Fruit fly (Drosophila melanogaster) whole organism, embryonic: Measurements from ENCODE around the gene CG11550.

Experiments used
- Adf1 ChIP-seq: fragments of 200-800 bp; sonication (Bioruptor generic); IDR thresholded peaks from 2 replicates; pipeline ENCODE4 v1.3.6; 2022; ENCODE audit warnings: missing biosample characterization, missing genetic modification characterization
- Atf3 ChIP-seq: fragments of 200-800 bp; sonication (Bioruptor generic); optimal IDR thresholded peaks from 3 replicates; lab custom pipeline; 2016; ENCODE audit warnings: missing biosample characterization, missing genetic modification characterization
- CG10366 ChIP-seq: fragments of 200-800 bp; sonication (Bioruptor generic); IDR thresholded peaks from 2 replicates; pipeline ENCODE4 v1.3.6; 2022; ENCODE audit warnings: missing biosample characterization, missing genetic modification characterization
- CG10431 ChIP-seq: fragments of 200-800 bp; sonication (Bioruptor generic); optimal IDR thresholded peaks from 3 replicates; lab custom pipeline; 2018; ENCODE audit warnings: missing biosample characterization, mild to moderate bottlenecking, missing genetic modification characterization
- CG10462 ChIP-seq: fragments of 200-800 bp; sonication (Bioruptor generic); optimal IDR thresholded peaks from 2 replicates; lab custom pipeline; 2016; ENCODE audit warnings: missing biosample characterization, missing genetic modification characterization
- CG10959 ChIP-seq: fragments of 200-800 bp; sonication (Bioruptor generic); IDR thresholded peaks from 2 replicates; pipeline ENCODE4 v1.3.6; 2022; ENCODE audit warnings: missing biosample characterization, missing genetic modification characterization
- CG14441 ChIP-seq: fragments of 200-800 bp; sonication (Bioruptor generic); IDR thresholded peaks from 2 replicates; pipeline ENCODE4 v1.3.6; 2022; ENCODE audit warnings: missing biosample characterization, missing genetic modification characterization
- CG15269 ChIP-seq: fragments of 200-800 bp; sonication (Bioruptor generic); optimal IDR thresholded peaks from 2 replicates; lab custom pipeline; 2018; ENCODE audit warnings: missing biosample characterization, mild to moderate bottlenecking, missing genetic modification characterization, moderate library complexity
- CG15514 ChIP-seq: fragments of 200-800 bp; sonication (Bioruptor generic); optimal IDR thresholded peaks from 3 replicates; lab custom pipeline; 2017; ENCODE audit warnings: missing biosample characterization, missing genetic modification characterization, mild to moderate bottlenecking, moderate library complexity, missing genetic modification reagents
- CG17328 ChIP-seq: fragments of 200-800 bp; sonication (Bioruptor generic); IDR thresholded peaks from 2 replicates; pipeline ENCODE4 v1.3.6; 2022; ENCODE audit warnings: missing biosample characterization, missing genetic modification characterization
- CG17385 ChIP-seq: fragments of 200-800 bp; sonication (Bioruptor generic); optimal IDR thresholded peaks from 3 replicates; lab custom pipeline; 2018; ENCODE audit warnings: missing biosample characterization, mild to moderate bottlenecking, missing genetic modification characterization
- CG34224 ChIP-seq: fragments of 200-800 bp; sonication (Bioruptor generic); IDR thresholded peaks from 3 replicates; pipeline ENCODE4 v1.3.6; 2022; ENCODE audit warnings: missing biosample characterization, missing genetic modification characterization; ENCODE audit not compliant: partially characterized antibody
- CG34422 ChIP-seq: fragments of 200-800 bp; sonication (Bioruptor generic); IDR thresholded peaks from 3 replicates; pipeline ENCODE4 v1.3.6; 2022; ENCODE audit warnings: missing biosample characterization, missing genetic modification characterization
- CG3726 ChIP-seq: fragments of 200-800 bp; sonication (Bioruptor generic); IDR thresholded peaks from 3 replicates; pipeline ENCODE4, ENCODE4 v1.3.6; 2022; ENCODE audit warnings: missing biosample characterization, missing genetic modification characterization
- CG42726 ChIP-seq: fragments of 200-800 bp; sonication (Bioruptor generic); IDR thresholded peaks from 2 replicates; pipeline ENCODE4 v1.3.6; 2022; ENCODE audit warnings: missing biosample characterization, missing genetic modification characterization; ENCODE audit not compliant: partially characterized antibody
- CG43689 ChIP-seq: fragments of 200-800 bp; sonication (Bioruptor generic); IDR thresholded peaks from 2 replicates; pipeline ENCODE4 v1.3.6; 2022; ENCODE audit warnings: missing biosample characterization, missing genetic modification characterization
- CG5953 ChIP-seq: fragments of 200-800 bp; sonication (Bioruptor generic); IDR thresholded peaks from 2 replicates; pipeline ENCODE4 v1.3.6; 2022; ENCODE audit warnings: missing biosample characterization, missing genetic modification characterization
- CG6654 ChIP-seq: fragments of 200-800 bp; sonication (Bioruptor generic); optimal IDR thresholded peaks from 2 replicates; lab custom pipeline; 2017; ENCODE audit warnings: missing biosample characterization, mild to moderate bottlenecking, missing genetic modification characterization
- CG8290 ChIP-seq, 3 experiments: fragments of 200-800 bp; sonication (Bioruptor generic); optimal IDR thresholded peaks; 2 replicates each; lab custom pipeline; 2016 to 2019; ENCODE audit warnings: missing biosample characterization in 3 of 3, missing genetic modification characterization in 3 of 3, mild to moderate bottlenecking in 2 of 3, moderate library complexity in 1 of 3
- CG8944 ChIP-seq: fragments of 200-800 bp; sonication (Bioruptor generic); optimal IDR thresholded peaks from 3 replicates; lab custom pipeline; 2016; ENCODE audit warnings: missing biosample characterization, missing genetic modification characterization
- CG9215 ChIP-seq: fragments of 200-800 bp; sonication (Bioruptor generic); IDR thresholded peaks from 2 replicates; pipeline ENCODE4 v1.3.6; 2022; ENCODE audit warnings: missing biosample characterization, missing genetic modification characterization
- CG9932 ChIP-seq: fragments of 200-800 bp; sonication (Bioruptor generic); IDR thresholded peaks from 2 replicates; pipeline ENCODE4 v1.3.6; 2022; ENCODE audit warnings: missing biosample characterization, missing genetic modification characterization
- Dbx ChIP-seq: fragments of 200-800 bp; sonication (Bioruptor generic); IDR thresholded peaks from 3 replicates; pipeline ENCODE4 v1.3.6; 2022; ENCODE audit warnings: missing biosample characterization, missing genetic modification characterization
- Gug ChIP-seq: fragments of 200-800 bp; sonication (Bioruptor generic); IDR thresholded peaks from 4 replicates; pipeline ENCODE4 v1.3.6; 2022; ENCODE audit warnings: missing biosample characterization, missing genetic modification characterization
- Hey ChIP-seq: fragments of 200-800 bp; sonication (Bioruptor generic); optimal IDR thresholded peaks from 3 replicates; lab custom pipeline; 2018; ENCODE audit warnings: missing biosample characterization, mild to moderate bottlenecking, missing genetic modification characterization
- Hsf ChIP-seq: fragments of 200-800 bp; sonication (Bioruptor generic); optimal IDR thresholded peaks from 3 replicates; lab custom pipeline; 2016; ENCODE audit warnings: missing biosample characterization, missing genetic modification characterization
- NC2β ChIP-seq: fragments of 200-800 bp; sonication (Bioruptor generic); optimal IDR thresholded peaks from 2 replicates; lab custom pipeline; 2016; ENCODE audit warnings: missing biosample characterization, missing genetic modification characterization
- PHDP ChIP-seq: fragments of 200-800 bp; sonication (Bioruptor generic); optimal IDR thresholded peaks from 3 replicates; lab custom pipeline; 2018; ENCODE audit warnings: missing biosample characterization, mild to moderate bottlenecking, missing genetic modification characterization, moderate library complexity
- Scr ChIP-seq: fragments of 200-800 bp; sonication (Bioruptor generic); IDR thresholded peaks from 2 replicates; pipeline ENCODE4 v1.3.6; 2022; ENCODE audit warnings: missing biosample characterization, missing genetic modification characterization; ENCODE audit not compliant: partially characterized antibody
- Side ChIP-seq: fragments of 200-800 bp; sonication (Bioruptor generic); optimal IDR thresholded peaks from 2 replicates; lab custom pipeline; 2016; ENCODE audit warnings: missing biosample characterization, missing genetic modification characterization
- Sox102F ChIP-seq: fragments of 200-800 bp; sonication (Bioruptor generic); optimal IDR thresholded peaks from 2 replicates; lab custom pipeline; 2018; ENCODE audit warnings: missing biosample characterization, mild to moderate bottlenecking, missing genetic modification characterization, moderate library complexity
- ab ChIP-seq: fragments of 200-800 bp; sonication (Bioruptor generic); optimal IDR thresholded peaks from 2 replicates; lab custom pipeline; 2016; ENCODE audit warnings: missing biosample characterization, missing genetic modification characterization
- amos ChIP-seq: fragments of 200-800 bp; sonication (Bioruptor generic); IDR thresholded peaks from 2 replicates; pipeline ENCODE4 v1.3.6; 2022; ENCODE audit warnings: missing biosample characterization, missing genetic modification characterization; ENCODE audit not compliant: partially characterized antibody
- ara ChIP-seq: fragments of 200-800 bp; sonication (Bioruptor generic); IDR thresholded peaks from 2 replicates; pipeline ENCODE4 v1.3.6; 2022; ENCODE audit warnings: missing biosample characterization, missing genetic modification characterization
- br ChIP-seq: fragments of >200 bp; optimal IDR thresholded peaks from 2 replicates; lab custom pipeline; 2017
- exex ChIP-seq: fragments of 200-800 bp; sonication (Bioruptor generic); optimal IDR thresholded peaks from 4 replicates; lab custom pipeline; 2018; ENCODE audit warnings: missing biosample characterization, mild to moderate bottlenecking, missing genetic modification characterization, moderate library complexity
- fd96Cb ChIP-seq: fragments of 200-800 bp; sonication (Bioruptor generic); optimal IDR thresholded peaks from 2 replicates; lab custom pipeline; 2018; ENCODE audit warnings: missing biosample characterization, mild to moderate bottlenecking, missing genetic modification characterization, moderate library complexity
- gcm2 ChIP-seq: fragments of 200-800 bp; sonication (Bioruptor generic); optimal IDR thresholded peaks from 2 replicates; lab custom pipeline; 2016; ENCODE audit warnings: missing biosample characterization, missing genetic modification characterization
- gfzf ChIP-seq: fragments of 200-800 bp; sonication (Bioruptor generic); optimal IDR thresholded peaks from 2 replicates; lab custom pipeline; 2016; ENCODE audit warnings: missing biosample characterization, mild to moderate bottlenecking, missing genetic modification characterization, moderate library complexity
- ken ChIP-seq: fragments of 200-800 bp; sonication (Bioruptor generic); IDR thresholded peaks from 3 replicates; pipeline ENCODE4 v1.3.6; 2022; ENCODE audit warnings: missing biosample characterization, missing genetic modification characterization
- kni ChIP-seq: fragments of 200-800 bp; sonication (Bioruptor generic); optimal IDR thresholded peaks from 3 replicates; lab custom pipeline; 2017; ENCODE audit warnings: mild to moderate bottlenecking, missing biosample characterization, missing genetic modification reagents, missing genetic modification characterization
- lilli ChIP-seq: fragments of 200-800 bp; sonication (Bioruptor generic); optimal IDR thresholded peaks from 3 replicates; lab custom pipeline; 2016; ENCODE audit warnings: missing biosample characterization, missing genetic modification characterization
- onecut ChIP-seq: fragments of 200-800 bp; sonication (Bioruptor generic); IDR thresholded peaks from 2 replicates; pipeline ENCODE4 v1.3.6; 2022; ENCODE audit warnings: missing biosample characterization, missing genetic modification characterization
- ranshi ChIP-seq: fragments of 200-800 bp; sonication (Bioruptor generic); IDR thresholded peaks from 2 replicates; pipeline ENCODE4 v1.3.6; 2022; ENCODE audit warnings: missing biosample characterization, missing genetic modification characterization
- schlank ChIP-seq: fragments of 200-800 bp; sonication (Bioruptor generic); optimal IDR thresholded peaks from 2 replicates; lab custom pipeline; 2018; ENCODE audit warnings: missing biosample characterization, mild to moderate bottlenecking, missing genetic modification characterization
- scrt ChIP-seq: fragments of 200-800 bp; sonication (Bioruptor generic); optimal IDR thresholded peaks from 2 replicates; lab custom pipeline; 2018; ENCODE audit warnings: missing biosample characterization, mild to moderate bottlenecking, missing genetic modification characterization, moderate library complexity
- sr ChIP-seq: fragments of 200-800 bp; sonication (Bioruptor generic); IDR thresholded peaks from 3 replicates; pipeline ENCODE4 v1.3.6; 2022; ENCODE audit warnings: missing biosample characterization, missing genetic modification characterization
- tap ChIP-seq: fragments of 200-800 bp; optimal IDR thresholded peaks from 3 replicates; lab custom pipeline; 2019; ENCODE audit warnings: missing biosample characterization, mild to moderate bottlenecking, missing genetic modification characterization, moderate library complexity
- tll ChIP-seq, 2 experiments: fragments of 200-800 bp in 1 of 2; fragments of >200 bp in 1 of 2; sonication (Bioruptor generic) in 1 of 2; optimal IDR thresholded peaks; 2 replicates each; lab custom pipeline; 2017 to 2019; ENCODE audit warnings: missing biosample characterization in 2 of 2, missing genetic modification characterization in 2 of 2, mild to moderate bottlenecking in 1 of 2, moderate library complexity in 1 of 2
- unpg ChIP-seq: fragments of 200-800 bp; sonication (Bioruptor generic); optimal IDR thresholded peaks from 3 replicates; lab custom pipeline; 2018; ENCODE audit warnings: missing biosample characterization, mild to moderate bottlenecking, missing genetic modification characterization, moderate library complexity
- zf30C ChIP-seq: fragments of 200-800 bp; sonication (Bioruptor generic); optimal IDR thresholded peaks from 3 replicates; lab custom pipeline; 2018; ENCODE audit warnings: missing biosample characterization, mild to moderate bottlenecking, missing genetic modification characterization

CG11550 gene

dm6 chr3R:31636501-31636900 lies 43.2 kb downstream of the CG11550 start (continued):
- TF ChIP-seq amos (no peak), Sox102F (GFP tag; lab: Kevin White, UChicago) (peak; percentile 22), CG34224 (GFP tag; lab: Robert Waterston, UW) (no peak), Atf3 (GFP tag; lab: Kevin White, UChicago) (no peak), CG9215 (GFP tag; lab: Robert Waterston, UW) (no peak), CG17328 (GFP tag; lab: Robert Waterston, UW) (peak; percentile 37; the same call in 1 of the 2 replicates), Side (GFP tag; lab: Kevin White, UChicago) (peak; percentile 6), CG10959 (GFP tag; lab: Robert Waterston, UW) (no peak), Scr (GFP tag; lab: Robert Waterston, UW) (no peak), scrt (GFP tag; lab: Kevin White, UChicago) (peak; percentile 20), fd96Cb (tag; lab: Kevin White, UChicago) (peak; percentile 12), CG5953 (no peak), CG10462 (GFP tag; lab: Kevin White, UChicago) (no peak), zf30C (peak; percentile 29), CG42726 (GFP tag; lab: Robert Waterston, UW) (no peak), CG15269 (peak; percentile 50), CG34422 (GFP tag; lab: Robert Waterston, UW) (no peak), CG8944 (GFP tag; lab: Kevin White, UChicago) (peak; percentile 3), gfzf (no peak), br (no peak), ken (no peak), NC2β (no peak), tap (no peak), CG8290 (GFP tag; optimal IDR thresholded peaks at IDR 0.05; lab: Kevin White, UChicago) (no peak), CG8290 (tag; optimal IDR thresholded peaks at IDR 0.05; lab: Kevin White, UChicago) (peak in 1 of 2 experiments; percentile 69), Hsf (GFP tag; lab: Kevin White, UChicago) (peak; percentile 35), exex (tag; lab: Kevin White, UChicago) (no peak), Gug (GFP tag; lab: Robert Waterston, UW) (peak; percentile 30; the same call in 1 of the 4 replicates), CG17385 (GFP tag; lab: Kevin White, UChicago) (peak; percentile 37), CG15514 (GFP tag; lab: Kevin White, UChicago) (peak; percentile 41), kni (GFP tag; lab: Kevin White, UChicago) (no peak), unpg (no peak), CG14441 (peak; percentile 29; the same call in 1 of the 2 replicates), CG10366 (peak; percentile 23; the same call in 1 of the 2 replicates), Hey (tag; lab: Kevin White, UChicago) (no peak), onecut (GFP tag; lab: Robert Waterston, UW) (peak; percentile 23; the same call in 1 of the 2 replicates), gcm2 (no peak), ab (GFP tag; lab: Kevin White, UChicago) (no peak), CG3726 (GFP tag; lab: Robert Waterston, UW) (no peak), Dbx (GFP tag; lab: Robert Waterston, UW) (peak; percentile 41; the same call in 1 of the 3 replicates), Adf1 (no peak; the same call in 1 of the 2 replicates), schlank (no peak), tll (GFP tag; optimal IDR thresholded peaks at IDR 0.05; lab: Kevin White, UChicago) (no peak), CG6654 (GFP tag; lab: Kevin White, UChicago) (no peak), lilli (GFP tag; lab: Kevin White, UChicago) (peak; percentile 35), ranshi (0 out of 2 replicates have a peak, but pooled peaks have one; percentile 30), PHDP (tag; lab: Kevin White, UChicago) (peak; percentile 6), CG43689 (GFP tag; lab: Robert Waterston, UW) (no peak), ara (no peak), sr (GFP tag; lab: Robert Waterston, UW) (no peak), CG10431 (GFP tag; lab: Kevin White, UChicago) (no peak), CG9932 (GFP tag; lab: Robert Waterston, UW) (peak; percentile 55; the same call in 1 of the 2 replicates)
